Worm (Caenorhabditis elegans): ENCODE measurements around the gene prx-14.
A peak's percentile ranks its signal among the peaks of the same experiment; 100 is the strongest.

Gene prx-14

DNA sequence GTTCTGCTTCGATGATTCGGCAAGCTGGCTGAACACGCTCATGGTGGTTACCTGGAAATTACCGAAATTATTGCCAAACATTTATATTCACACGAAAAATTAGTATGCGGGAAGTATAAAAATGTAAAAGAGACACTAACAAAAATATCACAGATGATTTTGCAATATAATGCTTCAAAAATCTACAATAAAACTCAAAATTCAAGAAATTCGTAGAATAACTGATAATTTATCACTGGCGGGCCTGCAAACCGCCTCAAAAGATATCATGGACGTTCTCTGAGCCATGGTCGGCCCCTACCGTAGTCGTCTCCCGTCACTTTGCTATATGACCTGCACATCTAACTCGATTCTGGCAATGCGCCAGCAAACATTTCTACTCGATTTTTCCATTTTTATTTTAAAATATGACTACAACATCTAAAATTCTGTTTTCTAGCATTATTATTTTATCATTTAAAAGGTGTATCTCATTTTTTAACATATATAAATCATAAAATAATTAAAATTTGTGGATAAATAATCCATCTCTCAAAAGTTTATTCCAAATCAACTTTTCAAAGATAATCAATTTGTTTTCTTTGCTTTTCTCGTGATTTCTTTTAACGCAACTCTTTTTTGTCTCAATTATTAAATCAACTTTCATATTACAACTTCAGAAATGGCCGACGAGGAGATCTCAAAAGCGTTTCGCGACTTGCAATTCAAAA lies 33.3 kb upstream of the prx-14 start, which contains the start of the genes F01G4.6 and pfd-1 (continued):
- TF ChIP-seq ztf-18 (tag; optimal IDR thresholded peaks at IDR 0.05) (peak; percentile 44), efl-1 (GFP tag; optimal IDR thresholded peaks at IDR 0.05) (peak; percentile 50), ceh-27 (GFP tag; optimal IDR thresholded peaks at IDR 0.05) (peak; percentile 72), tbp1 (GFP tag; optimal IDR thresholded peaks at IDR 0.05) (peak; percentile 69), gei-17 (GFP tag; optimal IDR thresholded peaks at IDR 0.05) (peak; percentile 53), egl-18 (GFP tag; IDR thresholded peaks at IDR 0.05) (no peak), snpc-4 (GFP tag; optimal IDR thresholded peaks at IDR 0.05) (peak; percentile 18), snpc-4 (tag; optimal IDR thresholded peaks at IDR 0.05) (peak; percentile 39 to 68 (median 58)), ceh-91 (GFP tag; IDR thresholded peaks at IDR 0.05) (0 out of 2 replicates have a peak, but pooled peaks have one; percentile 27), F52B5.7 (tag; optimal IDR thresholded peaks at IDR 0.05) (no peak), somi-1 (GFP tag; optimal IDR thresholded peaks at IDR 0.05) (peak; percentile 1), hmg-1.2 (GFP tag; IDR thresholded peaks at IDR 0.05) (peak; percentile 65; the same call in 1 of the 2 replicates), lag-1 (GFP tag; IDR thresholded peaks at IDR 0.05) (no peak), dpff-1 (tag; optimal IDR thresholded peaks at IDR 0.05) (no peak), Y56A3A.18 (GFP tag; IDR thresholded peaks at IDR 0.05) (peak; percentile 51; the same call in 1 of the 2 replicates), lsl-1 (GFP tag; optimal IDR thresholded peaks at IDR 0.05) (peak; percentile 80), madf-3 (GFP tag; IDR thresholded peaks at IDR 0.05) (peak; percentile 74; the same call in 1 of the 2 replicates), lin-35 (GFP tag; optimal IDR thresholded peaks at IDR 0.05) (peak in 1 of 3 experiments; percentile 91), F57A8.1 (GFP tag; optimal IDR thresholded peaks at IDR 0.05) (no peak), let-526 (GFP tag; IDR thresholded peaks at IDR 0.05) (no peak), K11D2.4 (GFP tag; IDR thresholded peaks at IDR 0.05) (peak; percentile 88), unc-62 (GFP tag; optimal IDR thresholded peaks at IDR 0.05) (no peak), mel-28 (tag; optimal IDR thresholded peaks at IDR 0.05; ENCODE audit: borderline replicate concordance) (no peak), T26A5.8 (tag; optimal IDR thresholded peaks at IDR 0.05) (no peak), pha-4 (tag; optimal IDR thresholded peaks at IDR 0.05) (peak; percentile 69), nfya-2 (GFP tag; IDR thresholded peaks at IDR 0.05) (no peak), athp-1 (tag; optimal IDR thresholded peaks at IDR 0.05) (no peak), ekl-4 (GFP tag; IDR thresholded peaks at IDR 0.05) (peak; percentile 85), tlf-1 (GFP tag; optimal IDR thresholded peaks at IDR 0.05) (peak; percentile 89), F23B12.7 (tag; optimal IDR thresholded peaks at IDR 0.05; ENCODE audit: insufficient read depth) (peak; percentile 73), attf-6 (GFP tag; IDR thresholded peaks at IDR 0.05) (no peak), tbx-9 (tag; optimal IDR thresholded peaks at IDR 0.05; ENCODE audit: borderline replicate concordance) (no peak), nhr-80 (tag; optimal IDR thresholded peaks at IDR 0.05) (peak; percentile 30), dpl-1 (GFP tag; optimal IDR thresholded peaks at IDR 0.05) (peak; percentile 43), Y53F4B.3 (GFP tag; IDR thresholded peaks at IDR 0.05) (no peak), ztf-28 (GFP tag; IDR thresholded peaks at IDR 0.05) (no peak), F33H1.4 (GFP tag; IDR thresholded peaks at IDR 0.05) (peak; percentile 94), lin-26 (GFP tag; IDR thresholded peaks at IDR 0.05) (no peak), F22D6.2 (tag; optimal IDR thresholded peaks at IDR 0.05) (peak; percentile 23), unc-130 (GFP tag; optimal IDR thresholded peaks at IDR 0.05) (no peak), hmg-20 (GFP tag; IDR thresholded peaks at IDR 0.05) (peak; percentile 46; the same call in 1 of the 2 replicates), madf-10 (tag; optimal IDR thresholded peaks at IDR 0.05) (peak; percentile 55), attf-5 (GFP tag; optimal IDR thresholded peaks at IDR 0.05) (peak; percentile 59), lir-1 (GFP tag; conservative IDR thresholded peaks at IDR 0.05) (peak; percentile 54), ztf-26 (tag; optimal IDR thresholded peaks at IDR 0.05) (peak; percentile 65), ets-4 (GFP tag; optimal IDR thresholded peaks at IDR 0.05) (no peak), dox-1 (GFP tag; IDR thresholded peaks at IDR 0.05) (peak; percentile 52; the same call in 1 of the 2 replicates), sptf-2 (GFP tag; optimal IDR thresholded peaks at IDR 0.05) (no peak)
